Worm (Caenorhabditis elegans) whole organism, mixed stage, embryonic: Measurements from ENCODE around the gene gcl-1.

Experiments
- bed-3 ChIP-seq: fragments of 200-800 bp; sonication (Bioruptor generic); optimal IDR thresholded peaks from 3 replicates; lab custom pipeline; 2018; ENCODE audit warnings: mild to moderate bottlenecking, missing genetic modification characterization, moderate library complexity, missing compliant biosample characterization
- ceh-39 ChIP-seq: fragments of 150-350 bp; optimal IDR thresholded peaks from 2 replicates; lab custom pipeline; 2014; ENCODE audit warnings: missing biosample characterization, missing genetic modification characterization
- ceh-43 ChIP-seq: fragments of 200-800 bp; sonication (Bioruptor generic); optimal IDR thresholded peaks from 2 replicates; lab custom pipeline; 2018; ENCODE audit warnings: mild to moderate bottlenecking, missing genetic modification characterization, moderate library complexity, missing compliant biosample characterization
- ceh-83 ChIP-seq: fragments of 200-800 bp; sonication (Bioruptor generic); optimal IDR thresholded peaks from 2 replicates; lab custom pipeline; 2018; ENCODE audit warnings: mild to moderate bottlenecking, missing genetic modification characterization, missing compliant biosample characterization
- ces-1 ChIP-seq: fragments of 150-350 bp; optimal IDR thresholded peaks from 2 replicates; lab custom pipeline; 2014; ENCODE audit warnings: missing biosample characterization, missing genetic modification reagents, missing genetic modification characterization
- drap-1 ChIP-seq: fragments of 200-800 bp; sonication (Bioruptor generic); optimal IDR thresholded peaks from 3 replicates; lab custom pipeline; 2018; ENCODE audit warnings: mild to moderate bottlenecking, missing genetic modification characterization, missing compliant biosample characterization
- elt-1 ChIP-seq: sonication (generic microtip); optimal IDR thresholded peaks from 2 replicates; lab custom pipeline; 2017; ENCODE audit warnings: missing genetic modification characterization, mild to moderate bottlenecking, missing compliant biosample characterization, antibody characterized with exemption, moderate library complexity, borderline replicate concordance; ENCODE audit not compliant: insufficient read depth
- elt-3 ChIP-seq: fragments of 150-350 bp; optimal IDR thresholded peaks from 2 replicates; lab custom pipeline; 2014; ENCODE audit warnings: missing biosample characterization, missing genetic modification characterization
- flh-1 ChIP-seq: fragments of 200-800 bp; sonication (Bioruptor generic); optimal IDR thresholded peaks from 2 replicates; lab custom pipeline; 2018; ENCODE audit warnings: mild to moderate bottlenecking, missing genetic modification characterization, moderate library complexity, missing compliant biosample characterization
- hlh-1 ChIP-seq: fragments of 150-350 bp; optimal IDR thresholded peaks from 2 replicates; lab custom pipeline; 2014; ENCODE audit warnings: missing biosample characterization, missing genetic modification reagents, missing genetic modification characterization
- lin-13 ChIP-seq: fragments of 150-350 bp; optimal IDR thresholded peaks from 2 replicates; lab custom pipeline; 2014; ENCODE audit warnings: missing biosample characterization, missing genetic modification characterization
- lin-32 ChIP-seq: fragments of 200-800 bp; sonication (Bioruptor generic); optimal IDR thresholded peaks from 2 replicates; lab custom pipeline; 2018; ENCODE audit warnings: mild to moderate bottlenecking, missing genetic modification characterization, missing compliant biosample characterization
- lsy-2 ChIP-seq: fragments of 150-350 bp; optimal IDR thresholded peaks from 2 replicates; lab custom pipeline; 2014; ENCODE audit warnings: missing biosample characterization, missing genetic modification characterization
- mab-5 ChIP-seq: fragments of 150-350 bp; optimal IDR thresholded peaks from 2 replicates; lab custom pipeline; 2014; ENCODE audit warnings: missing biosample characterization, missing genetic modification characterization
- mep-1 ChIP-seq: fragments of 150-350 bp; optimal IDR thresholded peaks from 2 replicates; lab custom pipeline; 2017; ENCODE audit warnings: missing biosample characterization, missing genetic modification reagents, missing genetic modification characterization, inconsistent platforms
- mls-2 ChIP-seq: sonication (generic microtip); optimal IDR thresholded peaks from 2 replicates; lab custom pipeline; 2016; ENCODE audit warnings: mild to moderate bottlenecking, missing genetic modification characterization, moderate library complexity, missing compliant biosample characterization
- nhr-12 ChIP-seq: fragments of 150-350 bp; optimal IDR thresholded peaks from 2 replicates; lab custom pipeline; 2014; ENCODE audit warnings: missing biosample characterization, missing genetic modification characterization
- nhr-2 ChIP-seq: fragments of 150-350 bp; optimal IDR thresholded peaks from 2 replicates; lab custom pipeline; 2014; ENCODE audit warnings: missing biosample characterization, missing genetic modification characterization
- nhr-237 ChIP-seq: fragments of 150-350 bp; optimal IDR thresholded peaks from 2 replicates; lab custom pipeline; 2014; ENCODE audit warnings: missing biosample characterization, missing genetic modification characterization
- nhr-28 ChIP-seq: fragments of 150-350 bp; optimal IDR thresholded peaks from 2 replicates; lab custom pipeline; 2014; ENCODE audit warnings: missing biosample characterization, missing genetic modification characterization
- nhr-76 ChIP-seq: sonication (generic microtip); optimal IDR thresholded peaks from 2 replicates; lab custom pipeline; 2017; ENCODE audit warnings: missing biosample characterization, missing genetic modification characterization
- pha-4 ChIP-seq: fragments of 150-350 bp; optimal IDR thresholded peaks from 2 replicates; lab custom pipeline; 2018; ENCODE audit warnings: missing biosample characterization, missing genetic modification reagents, missing genetic modification characterization
- sem-2 ChIP-seq: fragments of 200-800 bp; sonication (Bioruptor generic); optimal IDR thresholded peaks from 2 replicates; lab custom pipeline; 2018; ENCODE audit warnings: mild to moderate bottlenecking, missing genetic modification characterization, missing compliant biosample characterization
- snpc-4 ChIP-seq: fragments of 150-350 bp; optimal IDR thresholded peaks from 2 replicates; lab custom pipeline; 2014; ENCODE audit warnings: missing biosample characterization, missing genetic modification characterization
- sptf-1 ChIP-seq: sonication (generic microtip); optimal IDR thresholded peaks from 2 replicates; lab custom pipeline; 2017; ENCODE audit warnings: mild to moderate bottlenecking, missing genetic modification characterization, moderate library complexity, missing compliant biosample characterization
- tbx-8 ChIP-seq: fragments of 200-800 bp; sonication (Bioruptor generic); optimal IDR thresholded peaks from 2 replicates; lab custom pipeline; 2018; ENCODE audit warnings: mild to moderate bottlenecking, missing genetic modification characterization, moderate library complexity, missing compliant biosample characterization
- unc-120 ChIP-seq: sonication (generic microtip); optimal IDR thresholded peaks from 2 replicates; lab custom pipeline; 2017; ENCODE audit warnings: missing genetic modification characterization, missing compliant biosample characterization; ENCODE audit not compliant: poor library complexity, severe bottlenecking
- unc-39 ChIP-seq: fragments of 150-350 bp; optimal IDR thresholded peaks from 2 replicates; lab custom pipeline; 2014; ENCODE audit warnings: missing biosample characterization, missing genetic modification characterization
- unc-62 ChIP-seq: fragments of 150-350 bp; optimal IDR thresholded peaks from 2 replicates; lab custom pipeline; 2014; ENCODE audit warnings: missing biosample characterization, missing genetic modification reagents, missing genetic modification characterization
- zip-8 ChIP-seq: fragments of 150-350 bp; optimal IDR thresholded peaks from 2 replicates; lab custom pipeline; 2014; ENCODE audit warnings: missing biosample characterization, missing genetic modification characterization
- ztf-11 ChIP-seq: fragments of 150-350 bp; optimal IDR thresholded peaks from 2 replicates; lab custom pipeline; 2014; ENCODE audit warnings: missing biosample characterization, missing genetic modification characterization

Gene gcl-1

DNA sequence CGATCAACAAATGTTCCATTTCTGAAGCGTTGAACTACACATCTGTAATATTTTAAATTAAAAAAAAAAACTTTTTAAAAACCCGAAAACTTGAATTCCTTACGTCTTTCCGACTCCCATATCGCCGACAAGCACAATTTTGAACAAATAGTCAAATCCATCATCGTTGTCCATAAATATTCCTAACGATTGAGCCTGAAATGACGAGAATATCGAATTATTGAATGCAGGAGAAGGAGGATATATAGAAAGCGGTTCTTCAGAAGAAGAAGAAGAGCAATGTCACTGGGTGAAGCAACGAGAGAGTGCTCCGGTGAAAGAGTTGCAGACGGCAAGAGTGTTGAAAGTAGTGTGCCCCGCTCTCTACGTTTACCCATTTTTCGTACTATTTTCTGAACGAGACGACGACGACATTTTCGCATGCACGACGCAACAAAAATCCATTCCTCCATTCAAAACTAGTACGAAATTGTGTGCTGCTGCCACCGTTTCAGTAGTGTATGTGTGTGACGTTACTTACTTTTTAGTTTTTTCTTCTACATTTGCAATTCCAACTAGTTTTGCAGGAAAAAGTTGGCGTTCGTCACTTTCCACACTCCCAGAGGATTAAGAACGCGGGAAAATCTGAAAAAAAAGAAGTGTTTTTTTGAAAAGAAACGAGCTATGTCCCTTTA is 28.8 kb downstream of the gcl-1 start, which contains the start of gene rab-19:
Gene rab-19 (minus strand): TSS at position 624 of the 674 bp plus-strand sequence.
- TF ChIP-seq bed-3 (GFP tag; lab: Kevin White, UChicago): no peak
- TF ChIP-seq ceh-43 (GFP tag; lab: Kevin White, UChicago): no peak
- TF ChIP-seq ces-1 (GFP tag; lab: Kevin White, UChicago): peak; percentile 91
- TF ChIP-seq nhr-2 (tag; lab: Kevin White, UChicago): no peak

DNA sequence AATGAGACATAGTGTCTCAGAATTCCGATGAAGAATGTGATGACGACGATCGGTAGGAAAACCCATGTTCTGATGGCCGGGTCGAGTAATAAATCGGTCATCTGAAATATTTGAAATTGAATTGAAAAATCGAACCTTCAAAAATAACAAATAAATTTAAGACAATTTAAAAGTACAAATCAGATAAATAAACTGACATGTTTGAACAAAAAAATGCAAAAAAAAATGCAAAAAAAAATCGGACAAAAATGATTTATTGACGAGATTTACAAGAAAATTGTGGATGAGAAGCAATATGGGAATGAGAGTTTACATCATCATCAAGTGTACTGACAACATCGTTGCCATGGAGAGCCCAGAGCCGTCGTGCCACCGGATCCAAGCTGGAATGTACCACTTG is 30.9 kb downstream of the gcl-1 start, which contains the start of gene emc-3:
Gene emc-3 (minus strand): TSS at position 101 of the 400 bp plus-strand sequence.
- TF ChIP-seq elt-1 (no peak), nhr-2 (tag; lab: Kevin White, UChicago) (no peak), ztf-11 (tag; lab: Kevin White, UChicago) (no peak), elt-3 (tag; lab: Kevin White, UChicago) (no peak), sem-2 (GFP tag; lab: Kevin White, UChicago) (no peak), snpc-4 (tag; lab: Kevin White, UChicago) (no peak), unc-39 (tag; lab: Kevin White, UChicago) (no peak), pha-4 (no peak), unc-62 (GFP tag; lab: Kevin White, UChicago) (no peak), flh-1 (no peak), ceh-39 (tag; lab: Kevin White, UChicago) (no peak), lsy-2 (tag; lab: Kevin White, UChicago) (no peak), mep-1 (no peak), sptf-1 (tag; lab: Kevin White, UChicago) (no peak)

DNA sequence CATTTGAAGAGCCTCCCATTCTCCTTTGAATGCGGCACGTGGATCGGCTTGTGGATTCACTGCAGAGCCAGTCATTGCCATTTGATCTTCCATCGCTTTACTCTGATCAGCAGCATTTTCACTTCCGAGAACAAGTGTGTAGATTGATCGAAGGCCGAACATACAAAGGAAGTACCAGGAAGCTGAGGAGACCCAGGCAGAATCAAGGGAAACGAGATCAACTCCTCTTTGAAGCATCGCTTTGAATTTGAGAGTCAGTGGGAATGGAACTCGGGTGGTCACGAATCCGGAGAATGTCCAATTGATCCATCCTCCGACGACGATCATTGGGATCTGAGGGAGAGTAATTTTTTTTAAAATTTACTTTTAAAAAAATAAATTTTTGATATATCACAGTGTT is 32.2 kb downstream of the gcl-1 start:
- TF ChIP-seq mab-5 (tag; lab: Kevin White, UChicago): no peak

ce11 chrIV:13377716-13378115 is 35.0 kb downstream of the gcl-1 start, which contains the start of gene mau-8:
Gene mau-8, plus strand, starts transcription at chrIV:13378016.
- TF ChIP-seq hlh-1 (tag; lab: Kevin White, UChicago): no peak
- TF ChIP-seq elt-1: no peak
- no peak for TF ChIP-seq drap-1 (GFP tag; lab: Kevin White, UChicago)
- TF ChIP-seq tbx-8: no peak
- TF ChIP-seq flh-1: no peak
- TF ChIP-seq nhr-28 (tag; lab: Kevin White, UChicago): no peak
- no peak for TF ChIP-seq nhr-237 (tag; lab: Kevin White, UChicago)
- no peak for TF ChIP-seq nhr-12 (tag; lab: Kevin White, UChicago)
- no peak for TF ChIP-seq mls-2 (tag; lab: Kevin White, UChicago)
- TF ChIP-seq unc-120 (tag; lab: Kevin White, UChicago): no peak
- TF ChIP-seq unc-62 (GFP tag; lab: Kevin White, UChicago): no peak

- TF ChIP-seq lin-13 (tag; lab: Kevin White, UChicago) (no peak), snpc-4 (tag; lab: Kevin White, UChicago) (no peak), unc-120 (tag; lab: Kevin White, UChicago) (no peak), pha-4 (no peak), ces-1 (GFP tag; lab: Kevin White, UChicago) (no peak), nhr-237 (tag; lab: Kevin White, UChicago) (no peak), nhr-76 (tag; lab: Kevin White, UChicago) (no peak), zip-8 (tag; lab: Kevin White, UChicago) (no peak), flh-1 (no peak)
Observed at ce11 chrIV:13374918-13375317, 37.8 kb downstream of the gcl-1 start.

- TF ChIP-seq ceh-83 (GFP tag; lab: Kevin White, UChicago) (no peak), ceh-39 (tag; lab: Kevin White, UChicago) (no peak), ztf-11 (tag; lab: Kevin White, UChicago) (no peak), sem-2 (GFP tag; lab: Kevin White, UChicago) (no peak), lin-32 (GFP tag; lab: Kevin White, UChicago) (no peak)
Observed at ce11 chrIV:13371699-13372098, 41.0 kb downstream of the gcl-1 start, which contains the start of gene Y62E10A.6. Gene Y62E10A.6, plus strand, starts transcription at chrIV:13371999.
